Worm (Caenorhabditis elegans): ENCODE measurements around the gene rom-1.

DNA sequence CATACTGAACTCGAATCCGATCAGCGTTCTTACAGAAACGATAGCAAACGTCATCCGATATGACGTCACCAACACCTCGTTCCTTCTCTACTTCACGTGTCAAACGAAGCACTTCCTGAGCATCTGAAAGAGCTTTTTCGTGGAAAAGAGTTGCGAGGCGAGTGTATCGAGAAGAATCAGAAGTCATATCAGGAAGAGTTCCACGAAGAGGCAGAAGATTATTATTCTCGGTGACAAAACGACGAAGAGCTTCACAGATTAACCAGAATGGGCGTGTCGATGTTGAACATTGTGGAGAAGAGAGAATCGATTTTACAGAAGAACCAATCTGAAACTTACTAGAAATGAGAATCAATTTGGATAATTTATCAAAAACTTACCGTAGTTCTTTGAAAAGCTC is 11.9 kb downstream of the rom-1 start:
- TF ChIP-seq lin-38 (GFP tag; IDR thresholded peaks at IDR 0.05) (no peak), lin-13 (GFP tag; optimal IDR thresholded peaks at IDR 0.05) (no peak), nhr-77 (tag; optimal IDR thresholded peaks at IDR 0.05) (no peak), pqm-1 (tag; optimal IDR thresholded peaks at IDR 0.05) (no peak), spr-1 (tag; optimal IDR thresholded peaks at IDR 0.05) (no peak), lin-39 (tag; optimal IDR thresholded peaks at IDR 0.05) (no peak), Y5F2A.4 (GFP tag; optimal IDR thresholded peaks at IDR 0.05) (no peak)
